Worm (Caenorhabditis elegans): ENCODE measurements around the gene C44B7.5.

The C44B7.5 gene

ce11 chrII:6835972-6836595, 36.3 kb downstream of the C44B7.5 start:
- no peak for TF ChIP-seq gmeb-1 (tag; optimal IDR thresholded peaks at IDR 0.05)
- TF ChIP-seq R02D3.7 (tag; optimal IDR thresholded peaks at IDR 0.05), result no peak
- no peak for TF ChIP-seq nhr-12 (tag; optimal IDR thresholded peaks at IDR 0.05)
- TF ChIP-seq nhr-23 (tag; optimal IDR thresholded peaks at IDR 0.05), result no peak
- no peak for TF ChIP-seq lin-13 (GFP tag; optimal IDR thresholded peaks at IDR 0.05)
- no peak for TF ChIP-seq mbf-1 (tag; optimal IDR thresholded peaks at IDR 0.05)
- no peak for TF ChIP-seq ztf-11 (tag; optimal IDR thresholded peaks at IDR 0.05)
- TF ChIP-seq egl-27 (tag; optimal IDR thresholded peaks at IDR 0.05), result peak; percentile 90
- no peak for TF ChIP-seq unc-62 (GFP tag; optimal IDR thresholded peaks at IDR 0.05)
- TF ChIP-seq ceh-82 (tag; optimal IDR thresholded peaks at IDR 0.05), result no peak
- TF ChIP-seq Y55F3AM.14 (GFP tag; optimal IDR thresholded peaks at IDR 0.05), result no peak
- peak; percentile 32 for TF ChIP-seq mab-5 (tag; optimal IDR thresholded peaks at IDR 0.05)
- peak; percentile 40 for TF ChIP-seq lin-11 (tag; optimal IDR thresholded peaks at IDR 0.05)
- TF ChIP-seq fos-1 (tag; optimal IDR thresholded peaks at IDR 0.05), result no peak
- peak; percentile 4 for TF ChIP-seq nhr-25 (tag; optimal IDR thresholded peaks at IDR 0.05)
- TF ChIP-seq nhr-6 (tag; optimal IDR thresholded peaks at IDR 0.05), result no peak
- no peak for TF ChIP-seq mdl-1 (tag; optimal IDR thresholded peaks at IDR 0.05)
- TF ChIP-seq dmd-4 (tag; optimal IDR thresholded peaks at IDR 0.05), result no peak
- no peak for TF ChIP-seq ztf-1 (GFP tag; conservative IDR thresholded peaks at IDR 0.05)
- TF ChIP-seq aly-2 (tag; optimal IDR thresholded peaks at IDR 0.05), result no peak
- no peak for TF ChIP-seq ceh-16 (tag; optimal IDR thresholded peaks at IDR 0.05)
- TF ChIP-seq ZK546.5 (tag; optimal IDR thresholded peaks at IDR 0.05), result no peak
- peak; percentile 49 for TF ChIP-seq F13H6.1 (tag; optimal IDR thresholded peaks at IDR 0.05)
- peak; percentile 2 for TF ChIP-seq blmp-1 (tag; optimal IDR thresholded peaks at IDR 0.05; ENCODE audit: insufficient read depth)
- TF ChIP-seq sma-9 (GFP tag; optimal IDR thresholded peaks at IDR 0.05), result no peak
- no peak for TF ChIP-seq sma-9 (tag; optimal IDR thresholded peaks at IDR 0.05)
- no peak for TF ChIP-seq sma-3 (GFP tag; optimal IDR thresholded peaks at IDR 0.05)
- no peak for TF ChIP-seq nhr-77 (tag; optimal IDR thresholded peaks at IDR 0.05)
- TF ChIP-seq elt-1 (tag; optimal IDR thresholded peaks at IDR 0.05), result no peak
- no peak for TF ChIP-seq elt-3 (tag; optimal IDR thresholded peaks at IDR 0.05)
- TF ChIP-seq nhr-21 (tag; optimal IDR thresholded peaks at IDR 0.05), result no peak
- no peak for TF ChIP-seq alr-1 (tag; optimal IDR thresholded peaks at IDR 0.05)
- peak; percentile 34 for TF ChIP-seq sem-4 (tag; optimal IDR thresholded peaks at IDR 0.05)
- TF ChIP-seq unc-39 (tag; optimal IDR thresholded peaks at IDR 0.05), result no peak
- peak; percentile 14 for TF ChIP-seq ztf-4 (tag; optimal IDR thresholded peaks at IDR 0.05)
- TF ChIP-seq snpc-4 (tag; optimal IDR thresholded peaks at IDR 0.05), result no peak
- no peak for TF ChIP-seq unc-55 (GFP tag; optimal IDR thresholded peaks at IDR 0.05)
- TF ChIP-seq nhr-10 (tag; optimal IDR thresholded peaks at IDR 0.05), result no peak
- TF ChIP-seq lin-39 (tag; optimal IDR thresholded peaks at IDR 0.05), result no peak
- peak; percentile 18 for TF ChIP-seq nhr-129 (tag; optimal IDR thresholded peaks at IDR 0.05)
- TF ChIP-seq crh-2 (tag; optimal IDR thresholded peaks at IDR 0.05), result peak; percentile 4
- no peak for TF ChIP-seq nhr-237 (tag; optimal IDR thresholded peaks at IDR 0.05)
- TF ChIP-seq ama-1 (optimal IDR thresholded peaks at IDR 0.05), result no peak
- no peak for TF ChIP-seq nhr-11 (tag; optimal IDR thresholded peaks at IDR 0.05)
- no peak for TF ChIP-seq peb-1 (tag; optimal IDR thresholded peaks at IDR 0.05)
- TF ChIP-seq C34F6.9 (tag; optimal IDR thresholded peaks at IDR 0.05), result no peak
- TF ChIP-seq lsy-2 (tag; optimal IDR thresholded peaks at IDR 0.05), result peak in 1 of 2 experiments; percentile 0
- TF ChIP-seq zag-1 (tag; optimal IDR thresholded peaks at IDR 0.05), result no peak
- TF ChIP-seq skn-1 (tag; optimal IDR thresholded peaks at IDR 0.05), result no peak
